Worm (Caenorhabditis elegans): ENCODE results near the gene F57B7.2.

Gene F57B7.2

DNA sequence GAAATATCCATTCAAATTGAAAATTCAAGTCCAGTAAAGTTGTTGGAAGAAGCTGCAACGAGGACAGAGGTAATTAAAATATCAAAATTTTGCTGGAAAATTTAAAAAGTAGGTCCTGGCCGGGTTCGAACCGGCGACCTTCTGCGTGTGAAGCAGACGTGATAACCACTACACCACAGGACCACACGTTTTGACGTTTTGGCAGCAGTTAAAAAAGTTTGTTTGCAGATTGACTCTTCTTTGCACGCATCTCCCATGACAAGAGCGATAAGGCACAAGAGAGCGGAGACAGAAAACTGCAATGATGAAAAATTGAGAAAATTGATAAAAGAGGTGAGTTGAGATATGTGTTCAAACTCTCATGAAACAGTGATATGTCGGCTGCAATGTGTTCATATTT lies 31.3 kb downstream of the F57B7.2 start (continued):
- TF ChIP-seq mdt-29 (GFP tag; IDR thresholded peaks at IDR 0.05) (no peak), hlh-30 (tag; optimal IDR thresholded peaks at IDR 0.05; ENCODE audit: insufficient read depth) (peak; percentile 69), Y48G9A.11 (GFP tag; IDR thresholded peaks at IDR 0.05) (0 out of 2 replicates have a peak, but pooled peaks have one; percentile 22), ces-1 (GFP tag; optimal IDR thresholded peaks at IDR 0.05) (no peak), spr-1 (tag; optimal IDR thresholded peaks at IDR 0.05) (no peak), Y5F2A.4 (GFP tag; optimal IDR thresholded peaks at IDR 0.05) (no peak), hif-1 (tag; optimal IDR thresholded peaks at IDR 0.05) (peak in 1 of 2 experiments; percentile 38), ceh-44 (GFP tag; IDR thresholded peaks at IDR 0.05) (0 out of 2 replicates have a peak, but pooled peaks have one; percentile 18), hlh-11 (tag; optimal IDR thresholded peaks at IDR 0.05) (peak; percentile 77), nhr-28 (tag; optimal IDR thresholded peaks at IDR 0.05) (peak; percentile 54), php-3 (GFP tag; IDR thresholded peaks at IDR 0.05) (peak; percentile 53; the same call in 1 of the 2 replicates), saeg-2 (GFP tag; IDR thresholded peaks at IDR 0.05) (0 out of 2 replicates have a peak, but pooled peaks have one; percentile 38), unc-39 (tag; optimal IDR thresholded peaks at IDR 0.05) (no peak), nhr-42 (GFP tag; IDR thresholded peaks at IDR 0.05) (no peak), D1046.2 (GFP tag; IDR thresholded peaks at IDR 0.05) (no peak), tag-97 (GFP tag; IDR thresholded peaks at IDR 0.05) (no peak), sdz-12 (GFP tag; optimal IDR thresholded peaks at IDR 0.05) (no peak), daf-12 (tag; optimal IDR thresholded peaks at IDR 0.05) (no peak), T20F7.1 (GFP tag; optimal IDR thresholded peaks at IDR 0.05) (peak; percentile 17), ctbp-1 (GFP tag; IDR thresholded peaks at IDR 0.05) (no peak), nhr-111 (GFP tag; optimal IDR thresholded peaks at IDR 0.05) (no peak), jun-1 (tag; optimal IDR thresholded peaks at IDR 0.05) (no peak), skn-1 (tag; optimal IDR thresholded peaks at IDR 0.05) (no peak), lim-7 (GFP tag; IDR thresholded peaks at IDR 0.05) (peak; percentile 75), fkh-10 (GFP tag; optimal IDR thresholded peaks at IDR 0.05) (no peak), dmd-8 (GFP tag; IDR thresholded peaks at IDR 0.05) (0 out of 2 replicates have a peak, but pooled peaks have one; percentile 57), lin-13 (GFP tag; optimal IDR thresholded peaks at IDR 0.05) (no peak), dmd-6 (GFP tag; IDR thresholded peaks at IDR 0.05) (peak; percentile 82), pha-4 (GFP tag; IDR thresholded peaks at IDR 0.05) (no peak), pha-4 (tag; optimal IDR thresholded peaks at IDR 0.05) (no peak), F49E8.2 (tag; optimal IDR thresholded peaks at IDR 0.05; ENCODE audit: borderline replicate concordance) (no peak), lin-1 (GFP tag; IDR thresholded peaks at IDR 0.05) (peak; percentile 42; the same call in 1 of the 2 replicates), nhr-237 (tag; optimal IDR thresholded peaks at IDR 0.05) (no peak), ama-1 (optimal IDR thresholded peaks at IDR 0.05) (no peak), attf-4 (tag; optimal IDR thresholded peaks at IDR 0.05) (no peak), nhr-11 (tag; optimal IDR thresholded peaks at IDR 0.05) (no peak), unc-130 (GFP tag; optimal IDR thresholded peaks at IDR 0.05) (no peak), arid-1 (GFP tag; conservative IDR thresholded peaks at IDR 0.05) (peak; percentile 58; the same call in 1 of the 2 replicates), nhr-102 (tag; optimal IDR thresholded peaks at IDR 0.05) (no peak), pqm-1 (tag; optimal IDR thresholded peaks at IDR 0.05) (peak; percentile 36), aly-2 (tag; optimal IDR thresholded peaks at IDR 0.05) (no peak), fos-1 (tag; optimal IDR thresholded peaks at IDR 0.05) (no peak), set-16 (GFP tag; IDR thresholded peaks at IDR 0.05) (no peak), ceh-32 (tag; optimal IDR thresholded peaks at IDR 0.05; ENCODE audit: poor library complexity) (no peak), snpc-1.2 (GFP tag; IDR thresholded peaks at IDR 0.05) (peak; percentile 77; the same call in 1 of the 2 replicates), F44E2.7 (GFP tag; IDR thresholded peaks at IDR 0.05) (0 out of 2 replicates have a peak, but pooled peaks have one; percentile 52)
